Fruit fly (Drosophila melanogaster) whole organism, embryonic: ENCODE results near the gene Arl5.
A peak's percentile ranks its signal among the peaks of the same experiment; 100 is the strongest.

Experiments
- Bdp1 ChIP-seq: fragments of 200-800 bp; sonication (Bioruptor generic); optimal IDR thresholded peaks from 3 replicates; lab custom pipeline; 2016; ENCODE audit warnings: missing biosample characterization, missing genetic modification characterization
- Bteb2 ChIP-seq: fragments of 200-800 bp; sonication (Bioruptor generic); optimal IDR thresholded peaks from 2 replicates; lab custom pipeline; 2016; ENCODE audit warnings: missing biosample characterization, missing genetic modification characterization
- CG10267 ChIP-seq: fragments of 200-800 bp; sonication (Bioruptor generic); optimal IDR thresholded peaks from 2 replicates; lab custom pipeline; 2018; ENCODE audit warnings: missing biosample characterization, mild to moderate bottlenecking, missing genetic modification characterization, moderate library complexity
- CG10462 ChIP-seq: fragments of 200-800 bp; sonication (Bioruptor generic); optimal IDR thresholded peaks from 2 replicates; lab custom pipeline; 2016; ENCODE audit warnings: missing biosample characterization, missing genetic modification characterization
- CG10543 ChIP-seq: fragments of 200-800 bp; sonication (Bioruptor generic); optimal IDR thresholded peaks from 3 replicates; lab custom pipeline; 2017; ENCODE audit warnings: missing biosample characterization, mild to moderate bottlenecking, missing genetic modification characterization, moderate library complexity
- CG12155 ChIP-seq: fragments of 200-800 bp; sonication (Bioruptor generic); optimal IDR thresholded peaks from 3 replicates; lab custom pipeline; 2016; ENCODE audit warnings: missing biosample characterization, missing genetic modification characterization
- CG12659 ChIP-seq: fragments of 200-800 bp; sonication (Bioruptor generic); optimal IDR thresholded peaks from 3 replicates; lab custom pipeline; 2017; ENCODE audit warnings: mild to moderate bottlenecking, missing biosample characterization, missing genetic modification reagents, missing genetic modification characterization
- CG13624 ChIP-seq: fragments of 200-800 bp; sonication (Bioruptor generic); optimal IDR thresholded peaks from 2 replicates; lab custom pipeline; 2016; ENCODE audit warnings: missing biosample characterization, missing genetic modification characterization
- CG14710 ChIP-seq: fragments of 200-800 bp; sonication (Bioruptor generic); optimal IDR thresholded peaks from 3 replicates; lab custom pipeline; 2019; ENCODE audit warnings: missing biosample characterization, mild to moderate bottlenecking, missing genetic modification characterization, moderate library complexity
- CG14860 ChIP-seq: fragments of 200-800 bp; sonication (Bioruptor generic); IDR thresholded peaks from 3 replicates; pipeline ENCODE4 v1.3.6; 2022; ENCODE audit warnings: missing biosample characterization, missing genetic modification characterization; ENCODE audit not compliant: partially characterized antibody
- CG1603 ChIP-seq: fragments of 200-800 bp; sonication (Bioruptor generic); optimal IDR thresholded peaks from 2 replicates; lab custom pipeline; 2019; ENCODE audit warnings: missing biosample characterization, mild to moderate bottlenecking, missing genetic modification characterization, moderate library complexity
- CG5953 ChIP-seq: fragments of 200-800 bp; sonication (Bioruptor generic); IDR thresholded peaks from 2 replicates; pipeline ENCODE4 v1.3.6; 2022; ENCODE audit warnings: missing biosample characterization, missing genetic modification characterization
- CG6175 ChIP-seq: fragments of 200-800 bp; sonication (Bioruptor generic); IDR thresholded peaks from 3 replicates; pipeline ENCODE4 v1.3.6; 2022; ENCODE audit warnings: missing biosample characterization, missing genetic modification characterization
- CG6791 ChIP-seq: fragments of 200-800 bp; sonication (Bioruptor generic); IDR thresholded peaks from 3 replicates; pipeline ENCODE4 v1.3.6; 2022; ENCODE audit warnings: missing biosample characterization, missing genetic modification characterization; ENCODE audit not compliant: partially characterized antibody
- CG7271 ChIP-seq: fragments of 200-800 bp; sonication (Bioruptor generic); optimal IDR thresholded peaks from 2 replicates; lab custom pipeline; 2018; ENCODE audit warnings: missing biosample characterization, mild to moderate bottlenecking, missing genetic modification characterization, moderate library complexity
- Dbx ChIP-seq: fragments of 200-800 bp; sonication (Bioruptor generic); IDR thresholded peaks from 3 replicates; pipeline ENCODE4 v1.3.6; 2022; ENCODE audit warnings: missing biosample characterization, missing genetic modification characterization
- Dip3 ChIP-seq: fragments of 200-800 bp; sonication (Bioruptor generic); optimal IDR thresholded peaks from 3 replicates; lab custom pipeline; 2016; ENCODE audit warnings: missing biosample characterization, missing genetic modification characterization
- Dp ChIP-seq: fragments of 200-800 bp; sonication (Bioruptor generic); optimal IDR thresholded peaks from 2 replicates; lab custom pipeline; 2018; ENCODE audit warnings: missing biosample characterization, mild to moderate bottlenecking, missing genetic modification characterization, moderate library complexity
- Eip74EF ChIP-seq, 2 experiments: fragments of 200-800 bp in 1 of 2; fragments of >200 bp in 1 of 2; sonication (Bioruptor generic) in 1 of 2; optimal IDR thresholded peaks; 2 replicates each; lab custom pipeline; 2017 to 2019; ENCODE audit warnings: missing biosample characterization in 2 of 2, missing genetic modification characterization in 2 of 2, mild to moderate bottlenecking in 1 of 2, moderate library complexity in 1 of 2
- Gsc ChIP-seq: fragments of 200-800 bp; sonication (Bioruptor generic); IDR thresholded peaks from 2 replicates; pipeline ENCODE4 v1.3.6; 2022; ENCODE audit warnings: missing biosample characterization, missing genetic modification characterization
- HmgZ ChIP-seq: fragments of 200-800 bp; sonication (Bioruptor generic); optimal IDR thresholded peaks from 2 replicates; lab custom pipeline; 2018; ENCODE audit warnings: missing biosample characterization, mild to moderate bottlenecking, missing genetic modification characterization
- Hr39 ChIP-seq: fragments of >200 bp; optimal IDR thresholded peaks from 2 replicates; lab custom pipeline; 2017
- Lpt ChIP-seq: fragments of >200 bp; optimal IDR thresholded peaks from 2 replicates; lab custom pipeline; 2018; ENCODE audit warnings: missing biosample characterization, missing genetic modification characterization
- MESR4 ChIP-seq: fragments of 200-800 bp; sonication (Bioruptor generic); optimal IDR thresholded peaks from 2 replicates; lab custom pipeline; 2018; ENCODE audit warnings: missing biosample characterization, mild to moderate bottlenecking, missing genetic modification characterization, moderate library complexity
- Max ChIP-seq: fragments of 200-800 bp; sonication (Bioruptor generic); optimal IDR thresholded peaks from 2 replicates; lab custom pipeline; 2016; ENCODE audit warnings: missing biosample characterization, mild to moderate bottlenecking, missing genetic modification characterization
- NK7.1 ChIP-seq: fragments of 200-800 bp; sonication (Bioruptor generic); optimal IDR thresholded peaks from 3 replicates; lab custom pipeline; 2016; ENCODE audit warnings: missing biosample characterization, missing genetic modification characterization
- PHDP ChIP-seq: fragments of 200-800 bp; sonication (Bioruptor generic); optimal IDR thresholded peaks from 3 replicates; lab custom pipeline; 2018; ENCODE audit warnings: missing biosample characterization, mild to moderate bottlenecking, missing genetic modification characterization, moderate library complexity
- Rfx ChIP-seq: fragments of 200-800 bp; sonication (Bioruptor generic); IDR thresholded peaks from 2 replicates; pipeline ENCODE4 v1.3.6; 2022; ENCODE audit warnings: missing biosample characterization, missing genetic modification characterization
- Sox100B ChIP-seq: fragments of 200-800 bp; sonication (Bioruptor generic); optimal IDR thresholded peaks from 3 replicates; lab custom pipeline; 2018; ENCODE audit warnings: missing biosample characterization, mild to moderate bottlenecking, missing genetic modification characterization
- Sry-β ChIP-seq: fragments of 200-800 bp; sonication (Bioruptor generic); optimal IDR thresholded peaks from 2 replicates; lab custom pipeline; 2018; ENCODE audit warnings: missing biosample characterization, mild to moderate bottlenecking, missing genetic modification characterization, moderate library complexity
- abd-A ChIP-seq: fragments of 200-800 bp; sonication (Bioruptor generic); optimal IDR thresholded peaks from 3 replicates; lab custom pipeline; 2019; ENCODE audit warnings: missing biosample characterization, mild to moderate bottlenecking, missing genetic modification characterization, moderate library complexity
- al ChIP-seq: fragments of 200-800 bp; sonication (Bioruptor generic); IDR thresholded peaks from 2 replicates; pipeline ENCODE4 v1.3.6; 2022; ENCODE audit warnings: missing biosample characterization, missing genetic modification characterization
- bowl ChIP-seq: fragments of 200-800 bp; sonication (Bioruptor generic); IDR thresholded peaks from 2 replicates; pipeline ENCODE4 v1.3.6; 2022; ENCODE audit warnings: missing biosample characterization, missing genetic modification characterization
- cad ChIP-seq: fragments of >200 bp; optimal IDR thresholded peaks from 2 replicates; lab custom pipeline; 2017; ENCODE audit warnings: missing biosample characterization, missing genetic modification characterization
- caup ChIP-seq: fragments of 200-800 bp; sonication (Bioruptor generic); optimal IDR thresholded peaks from 3 replicates; lab custom pipeline; 2017; ENCODE audit warnings: missing biosample characterization, mild to moderate bottlenecking, missing genetic modification characterization, moderate library complexity; ENCODE audit not compliant: severe bottlenecking
- crc ChIP-seq: fragments of 200-800 bp; sonication (Bioruptor generic); optimal IDR thresholded peaks from 2 replicates; lab custom pipeline; 2016; ENCODE audit warnings: missing biosample characterization, missing genetic modification characterization
- danr ChIP-seq: fragments of 200-800 bp; sonication (Bioruptor generic); IDR thresholded peaks from 2 replicates; pipeline ENCODE4 v1.3.6; 2022; ENCODE audit warnings: missing biosample characterization, missing genetic modification characterization
- hb ChIP-seq: fragments of 200-800 bp; sonication (Bioruptor generic); IDR thresholded peaks from 3 replicates; pipeline ENCODE4 v1.3.6; 2022; ENCODE audit warnings: missing biosample characterization, missing genetic modification characterization; ENCODE audit not compliant: partially characterized antibody
- hbn ChIP-seq: fragments of 200-800 bp; sonication (Bioruptor generic); IDR thresholded peaks from 2 replicates; pipeline ENCODE4 v1.3.6; 2022; ENCODE audit warnings: missing biosample characterization, missing genetic modification characterization; ENCODE audit not compliant: partially characterized antibody
- her ChIP-seq: fragments of 200-800 bp; sonication (Bioruptor generic); optimal IDR thresholded peaks from 2 replicates; lab custom pipeline; 2016; ENCODE audit warnings: missing biosample characterization, missing genetic modification characterization
- hth ChIP-seq: fragments of >200 bp; optimal IDR thresholded peaks from 2 replicates; lab custom pipeline; 2017; ENCODE audit warnings: inconsistent platforms
- insv ChIP-seq, 2 experiments: fragments of 200-800 bp; sonication (Bioruptor generic); optimal IDR thresholded peaks; 3 replicates each; lab custom pipeline; 2016 to 2018; ENCODE audit warnings: missing biosample characterization in 2 of 2, missing genetic modification characterization in 2 of 2
- kah ChIP-seq: fragments of 200-800 bp; sonication (Bioruptor generic); optimal IDR thresholded peaks from 2 replicates; lab custom pipeline; 2018; ENCODE audit warnings: missing biosample characterization, mild to moderate bottlenecking, missing genetic modification characterization
- luna ChIP-seq: fragments of 200-800 bp; sonication (Bioruptor generic); optimal IDR thresholded peaks from 2 replicates; lab custom pipeline; 2016; ENCODE audit warnings: missing biosample characterization, missing genetic modification characterization
- mam ChIP-seq: fragments of 200-800 bp; sonication (Bioruptor generic); optimal IDR thresholded peaks from 3 replicates; lab custom pipeline; 2016; ENCODE audit warnings: missing biosample characterization, missing genetic modification characterization
- nom ChIP-seq: fragments of 200-800 bp; sonication (Bioruptor generic); optimal IDR thresholded peaks from 2 replicates; lab custom pipeline; 2017; ENCODE audit warnings: missing biosample characterization, missing genetic modification characterization, mild to moderate bottlenecking, moderate library complexity, missing genetic modification reagents
- oc ChIP-seq: fragments of 200-800 bp; sonication (Bioruptor generic); optimal IDR thresholded peaks from 2 replicates; lab custom pipeline; 2018; ENCODE audit warnings: missing biosample characterization, mild to moderate bottlenecking, missing genetic modification characterization, moderate library complexity
- onecut ChIP-seq: fragments of 200-800 bp; sonication (Bioruptor generic); IDR thresholded peaks from 2 replicates; pipeline ENCODE4 v1.3.6; 2022; ENCODE audit warnings: missing biosample characterization, missing genetic modification characterization
- repo ChIP-seq: fragments of 200-800 bp; sonication (Bioruptor generic); optimal IDR thresholded peaks from 2 replicates; lab custom pipeline; 2016; ENCODE audit warnings: missing biosample characterization, missing genetic modification characterization
- sens-2 ChIP-seq: fragments of 200-800 bp; sonication (Bioruptor generic); IDR thresholded peaks from 2 replicates; pipeline ENCODE4 v1.3.6; 2022; ENCODE audit warnings: missing biosample characterization, missing genetic modification characterization
- sob ChIP-seq: fragments of 200-800 bp; sonication (Bioruptor generic); IDR thresholded peaks from 2 replicates; pipeline ENCODE4 v1.3.6; 2022; ENCODE audit warnings: missing biosample characterization, missing genetic modification characterization
- unpg ChIP-seq: fragments of 200-800 bp; sonication (Bioruptor generic); optimal IDR thresholded peaks from 3 replicates; lab custom pipeline; 2018; ENCODE audit warnings: missing biosample characterization, mild to moderate bottlenecking, missing genetic modification characterization, moderate library complexity

Gene Arl5

DNA sequence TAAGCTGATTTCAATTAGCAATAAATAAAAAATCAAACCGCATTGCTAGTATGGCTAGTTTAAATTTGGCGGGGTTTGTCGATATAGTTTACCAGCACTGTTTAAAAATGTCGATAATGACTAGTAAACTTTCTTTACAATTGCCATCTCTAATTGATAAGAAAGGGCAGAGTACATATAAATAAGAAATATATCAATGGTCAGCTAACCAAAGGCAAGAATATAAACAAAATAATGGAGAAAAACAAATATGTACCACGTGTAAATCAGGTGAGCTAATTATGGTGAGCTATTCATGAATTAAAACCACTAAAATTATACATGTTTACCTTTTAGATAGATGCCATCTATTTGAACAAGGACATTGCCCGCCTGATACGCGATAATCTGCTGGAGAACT, 39.3 kb upstream of the Arl5 start, which contains the start of gene Pex2 (continued):
- TF ChIP-seq Lpt (GFP tag; lab: Kevin White, UChicago) (no peak), Dbx (GFP tag; lab: Robert Waterston, UW) (no peak), CG6791 (GFP tag; lab: Robert Waterston, UW) (0 out of 3 replicates have a peak, but pooled peaks have one; percentile 56), oc (tag; lab: Kevin White, UChicago) (no peak), hth (lab: Kevin White, UChicago) (no peak), her (GFP tag; lab: Kevin White, UChicago) (no peak), Hr39 (lab: Kevin White, UChicago) (no peak), sob (GFP tag; lab: Robert Waterston, UW) (peak; percentile 8; the same call in 1 of the 2 replicates), unpg (GFP tag; lab: Kevin White, UChicago) (no peak), danr (GFP tag; lab: Robert Waterston, UW) (no peak), CG14710 (tag; lab: Kevin White, UChicago) (peak; percentile 66), Eip74EF (GFP tag; optimal IDR thresholded peaks at IDR 0.05; lab: Kevin White, UChicago) (no peak), bowl (no peak), caup (GFP tag; lab: Kevin White, UChicago) (peak; percentile 9), luna (GFP tag; lab: Kevin White, UChicago) (no peak), CG10462 (GFP tag; lab: Kevin White, UChicago) (no peak), Gsc (GFP tag; lab: Robert Waterston, UW) (no peak), Dp (GFP tag; lab: Kevin White, UChicago) (peak; percentile 98), al (GFP tag; lab: Robert Waterston, UW) (no peak), kah (GFP tag; lab: Kevin White, UChicago) (no peak), MESR4 (peak; percentile 28), Max (GFP tag; lab: Kevin White, UChicago) (no peak), CG12659 (GFP tag; lab: Kevin White, UChicago) (peak; percentile 52), CG10543 (no peak), nom (GFP tag; lab: Kevin White, UChicago) (no peak), hbn (GFP tag; lab: Robert Waterston, UW) (no peak), CG6175 (GFP tag; lab: Robert Waterston, UW) (no peak), NK7.1 (GFP tag; lab: Kevin White, UChicago) (no peak), hb (GFP tag; lab: Robert Waterston, UW) (no peak), Bdp1 (GFP tag; lab: Kevin White, UChicago) (no peak), CG13624 (GFP tag; lab: Kevin White, UChicago) (peak; percentile 4), sens-2 (no peak), CG10267 (tag; lab: Kevin White, UChicago) (peak; percentile 96), crc (GFP tag; lab: Kevin White, UChicago) (peak; percentile 27), CG1603 (tag; lab: Kevin White, UChicago) (peak; percentile 58), CG5953 (GFP tag; lab: Robert Waterston, UW) (no peak), Sox100B (GFP tag; lab: Kevin White, UChicago) (peak; percentile 5), CG14860 (GFP tag; lab: Robert Waterston, UW) (no peak), abd-A (tag; lab: Kevin White, UChicago) (no peak), HmgZ (tag; lab: Kevin White, UChicago) (peak; percentile 76), CG12155 (GFP tag; lab: Kevin White, UChicago) (peak; percentile 48), Sry-β (GFP tag; lab: Kevin White, UChicago) (no peak), PHDP (tag; lab: Kevin White, UChicago) (peak; percentile 24), mam (GFP tag; lab: Kevin White, UChicago) (no peak), onecut (GFP tag; lab: Robert Waterston, UW) (no peak), Bteb2 (GFP tag; lab: Kevin White, UChicago) (no peak), insv (GFP tag; optimal IDR thresholded peaks at IDR 0.05; lab: Kevin White, UChicago) (no peak), cad (GFP tag; lab: Kevin White, UChicago) (no peak), CG7271 (tag; lab: Kevin White, UChicago) (no peak), Dip3 (GFP tag; lab: Kevin White, UChicago) (no peak), Rfx (GFP tag; lab: Robert Waterston, UW) (peak; percentile 23; the same call in 1 of the 2 replicates), repo (GFP tag; lab: Kevin White, UChicago) (no peak)
